Worm (Caenorhabditis elegans) whole organism, L3 larva: ENCODE data around the gene T05A1.5.

Experiments
- R02D3.7 ChIP-seq: fragments of 150-350 bp; optimal IDR thresholded peaks from 2 replicates; lab custom pipeline; 2014; ENCODE audit warnings: missing biosample characterization, missing genetic modification characterization
- ceh-82 ChIP-seq: fragments of 150-350 bp; optimal IDR thresholded peaks from 2 replicates; lab custom pipeline; 2014; ENCODE audit warnings: missing biosample characterization, missing genetic modification characterization
- ceh-9 ChIP-seq: sonication (generic microtip); optimal IDR thresholded peaks from 2 replicates; lab custom pipeline; 2018; ENCODE audit warnings: missing biosample characterization, missing genetic modification characterization
- elt-1 ChIP-seq: fragments of 150-350 bp; optimal IDR thresholded peaks from 2 replicates; lab custom pipeline; 2014; ENCODE audit warnings: missing biosample characterization, missing genetic modification characterization
- nhr-12 ChIP-seq: fragments of 150-350 bp; optimal IDR thresholded peaks from 2 replicates; lab custom pipeline; 2014; ENCODE audit warnings: missing biosample characterization, missing genetic modification characterization
- nhr-28 ChIP-seq: fragments of 150-350 bp; optimal IDR thresholded peaks from 2 replicates; lab custom pipeline; 2014; ENCODE audit warnings: missing biosample characterization, missing genetic modification characterization
- snpc-4 ChIP-seq: fragments of 150-350 bp; optimal IDR thresholded peaks from 2 replicates; lab custom pipeline; 2014; ENCODE audit warnings: missing biosample characterization, missing genetic modification characterization
- unc-39 ChIP-seq: sonication (generic microtip); optimal IDR thresholded peaks from 4 replicates; lab custom pipeline; 2017; ENCODE audit warnings: missing biosample characterization, missing genetic modification characterization
- unc-62 ChIP-seq: fragments of 150-350 bp; sonication (generic microtip); optimal IDR thresholded peaks from 4 replicates; lab custom pipeline; 2014; ENCODE audit warnings: missing biosample characterization, missing genetic modification reagents, missing genetic modification characterization
- ztf-4 ChIP-seq: fragments of 150-350 bp; optimal IDR thresholded peaks from 2 replicates; lab custom pipeline; 2014; ENCODE audit warnings: missing biosample characterization, missing genetic modification characterization

- no peak for TF ChIP-seq unc-62
- no peak for TF ChIP-seq elt-1 (tag; lab: Kevin White, UChicago)
- TF ChIP-seq nhr-28 (tag; lab: Kevin White, UChicago): no peak
- TF ChIP-seq unc-39: no peak
- no peak for TF ChIP-seq ceh-9
- TF ChIP-seq ztf-4 (tag; lab: Kevin White, UChicago): no peak
- TF ChIP-seq nhr-12: no peak
- TF ChIP-seq R02D3.7 (tag; lab: Kevin White, UChicago): no peak
- peak; percentile 60 for TF ChIP-seq snpc-4 (tag; lab: Kevin White, UChicago)
- TF ChIP-seq ceh-82 (tag; lab: Kevin White, UChicago): no peak
These were observed 32.7 kb upstream of the T05A1.5 start for ce11 chrIV:9513360-9513777.
